Worm (Caenorhabditis elegans): ENCODE results near the gene clp-1.
"Not testable (repeated sequence)": the region's sequence is repeated elsewhere in the genome, so short reads cannot be mapped to it uniquely, and the experiment has no call there.

The clp-1 gene

DNA sequence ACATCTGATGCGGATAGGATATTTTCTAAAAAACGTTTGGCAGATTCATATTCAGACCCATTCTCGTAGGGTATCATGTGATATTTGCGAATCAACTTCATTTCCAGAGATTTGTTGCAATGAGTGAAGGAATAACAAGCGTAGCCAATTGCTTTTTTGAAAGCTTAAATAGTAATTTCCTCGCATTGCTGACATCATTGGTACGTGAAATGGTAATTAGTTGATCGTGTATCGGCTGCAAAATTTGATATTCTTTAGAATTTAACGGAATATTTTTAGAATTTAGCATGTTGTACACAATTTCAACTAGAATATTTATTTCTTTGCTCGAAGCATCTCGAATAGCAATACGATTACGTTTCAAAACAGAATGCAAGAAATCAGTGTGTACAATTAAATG lies 17.1 kb upstream of the clp-1 start, which contains the start of gene F54H12.4:
TSS of gene F54H12.4 (minus strand) at position 101 of the 400 bp plus-strand sequence.
- not testable (repeated sequence) for TF ChIP-seq hmg-20 (GFP tag; IDR thresholded peaks at IDR 0.05); ekl-4 (GFP tag; IDR thresholded peaks at IDR 0.05); ceh-79 (tag; optimal IDR thresholded peaks at IDR 0.05)

DNA sequence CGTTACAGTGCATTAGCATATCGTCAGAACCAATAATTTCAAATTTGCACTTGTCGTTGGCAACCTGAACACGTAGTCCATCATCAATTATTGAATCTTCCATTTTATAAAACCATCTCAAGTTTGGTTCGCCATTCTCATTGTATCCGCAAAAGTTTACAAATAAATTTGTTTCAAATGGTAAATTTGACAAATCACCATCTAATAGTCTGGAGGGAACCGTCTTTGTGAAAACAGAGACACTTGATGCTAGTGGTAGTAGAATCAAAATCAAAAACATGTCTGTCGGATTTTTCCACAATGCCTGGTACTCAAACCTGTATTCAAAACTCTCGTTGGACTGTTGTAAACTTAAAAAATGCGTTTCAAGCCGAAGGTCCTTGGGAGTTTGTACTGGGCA lies 15.5 kb upstream of the clp-1 start, which contains the start of gene F54H12.2:
TSS of gene F54H12.2 (plus strand) at position 301 of the 400 bp plus-strand sequence.
- TF ChIP-seq B0035.1 (tag; optimal IDR thresholded peaks at IDR 0.05); sptf-2 (GFP tag; optimal IDR thresholded peaks at IDR 0.05); xnd-1 (tag; optimal IDR thresholded peaks at IDR 0.05): not testable (repeated sequence)

DNA sequence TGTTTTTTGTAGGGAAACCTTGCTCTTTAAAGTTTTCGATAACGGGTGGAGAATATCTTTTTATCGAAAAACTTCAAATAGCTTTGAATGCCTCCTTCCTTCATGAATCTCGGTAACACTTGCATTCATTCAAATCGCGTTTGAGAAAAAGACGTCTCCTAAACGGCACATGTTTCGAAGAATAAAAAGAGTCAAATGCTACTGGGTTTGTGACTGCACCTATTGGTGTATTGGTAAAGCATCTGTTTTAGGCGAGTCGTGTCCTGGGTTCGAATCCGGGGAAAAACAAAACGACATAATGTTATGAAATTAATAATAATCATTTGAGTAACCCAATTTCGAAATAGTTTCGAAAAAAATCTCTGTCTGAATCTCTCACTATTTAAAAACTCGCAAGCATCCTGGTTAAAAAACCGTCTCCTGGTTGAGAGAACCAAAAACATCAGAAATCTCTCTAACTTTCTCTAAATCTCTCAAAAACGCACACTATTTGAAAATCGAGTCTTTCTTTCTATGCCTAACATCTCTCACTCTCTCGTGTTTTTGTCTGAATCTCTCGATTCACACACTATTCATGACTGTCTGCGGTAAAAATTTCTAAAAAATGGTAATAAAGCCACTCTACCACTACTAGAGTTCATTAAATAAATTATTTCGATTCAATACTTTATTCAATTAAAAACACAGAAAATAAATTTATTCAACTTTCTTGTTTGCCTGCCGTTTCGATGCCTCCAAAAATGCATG lies 13.6 kb upstream of the clp-1 start:
- peak; percentile 57 for TF ChIP-seq hmg-1.2 (GFP tag; IDR thresholded peaks at IDR 0.05)
- peak; percentile 44; the same call in 1 of the 2 replicates for TF ChIP-seq lin-26 (GFP tag; IDR thresholded peaks at IDR 0.05)
- TF ChIP-seq tbp1 (GFP tag; optimal IDR thresholded peaks at IDR 0.05) = peak; percentile 14
- peak; percentile 31 for TF ChIP-seq ztf-18 (tag; optimal IDR thresholded peaks at IDR 0.05)
- TF ChIP-seq rpc-1 (optimal IDR thresholded peaks at IDR 0.05) = peak; percentile 23
- peak; percentile 66 for TF ChIP-seq rpc-1 (tag; optimal IDR thresholded peaks at IDR 0.05)
- TF ChIP-seq madf-6 (GFP tag; IDR thresholded peaks at IDR 0.05) = peak; percentile 46; the same call in 1 of the 2 replicates
- TF ChIP-seq B0261.1 (tag; optimal IDR thresholded peaks at IDR 0.05) = peak; percentile 38

DNA sequence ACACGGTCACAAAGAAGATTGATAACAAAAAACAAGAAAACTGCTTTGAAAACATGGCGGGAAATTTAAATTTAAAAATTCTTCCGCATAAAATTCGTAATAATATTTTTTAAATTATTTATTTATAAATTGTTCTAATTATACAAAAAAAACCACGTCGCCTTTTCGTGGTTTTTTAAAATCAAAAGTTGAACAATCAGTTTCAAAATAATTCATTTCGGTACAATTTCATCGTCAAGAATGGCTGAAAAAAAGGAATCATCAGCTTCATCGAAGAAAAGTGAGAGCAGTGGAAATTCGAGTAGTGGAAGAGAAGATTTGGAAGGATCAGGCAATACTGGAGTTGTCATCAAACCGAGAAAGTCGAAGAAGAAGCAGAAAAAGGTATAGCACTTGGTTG lies 10.6 kb upstream of the clp-1 start, which contains the start of the genes F54H12.8 and F54H12.7:
TSS of gene F54H12.8 (minus strand) at position 101 of the 400 bp plus-strand sequence.
TSS of gene F54H12.7 (plus strand) at position 229 of the 400 bp plus-strand sequence.
- TF ChIP-seq attf-5 (GFP tag; optimal IDR thresholded peaks at IDR 0.05) = no peak
- no peak for TF ChIP-seq zim-3 (tag; optimal IDR thresholded peaks at IDR 0.05)
- no peak for TF ChIP-seq ztf-18 (tag; optimal IDR thresholded peaks at IDR 0.05)
- no peak for TF ChIP-seq mxl-1 (tag; optimal IDR thresholded peaks at IDR 0.05)
- no peak for TF ChIP-seq F22D6.2 (tag; optimal IDR thresholded peaks at IDR 0.05)
- no peak for TF ChIP-seq athp-1 (tag; optimal IDR thresholded peaks at IDR 0.05)
- TF ChIP-seq zfh-2 (GFP tag; conservative IDR thresholded peaks at IDR 0.05) = no peak
- TF ChIP-seq madf-3 (GFP tag; IDR thresholded peaks at IDR 0.05) = no peak
- no peak for TF ChIP-seq cebp-1 (GFP tag; IDR thresholded peaks at IDR 0.05)
- no peak for TF ChIP-seq cebp-1 (tag; optimal IDR thresholded peaks at IDR 0.05)
- no peak for TF ChIP-seq ceh-91 (GFP tag; IDR thresholded peaks at IDR 0.05)
- TF ChIP-seq nhr-90 (tag; optimal IDR thresholded peaks at IDR 0.05) = no peak
- TF ChIP-seq dpl-1 (GFP tag; optimal IDR thresholded peaks at IDR 0.05) = no peak
- no peak for TF ChIP-seq F49E8.2 (tag; optimal IDR thresholded peaks at IDR 0.05; ENCODE audit: insufficient read depth)
- TF ChIP-seq Y67H2A.10 (GFP tag; conservative IDR thresholded peaks at IDR 0.05) = no peak
- TF ChIP-seq B0261.1 (tag; optimal IDR thresholded peaks at IDR 0.05) = no peak
- no peak for TF ChIP-seq Y95B8A.8 (GFP tag; IDR thresholded peaks at IDR 0.05)
- no peak for TF ChIP-seq attf-3 (GFP tag; conservative IDR thresholded peaks at IDR 0.05)
- no peak for TF ChIP-seq lsl-1 (GFP tag; optimal IDR thresholded peaks at IDR 0.05)
- no peak for TF ChIP-seq efl-1 (GFP tag; optimal IDR thresholded peaks at IDR 0.05)
- TF ChIP-seq nfya-1 (tag; optimal IDR thresholded peaks at IDR 0.05; ENCODE audit: borderline replicate concordance, insufficient read depth) = no peak
